Fruit fly (Drosophila melanogaster): ENCODE results near the gene chp.

The chp gene

dm6 chr3R:31247281-31247995, 36.9 kb upstream of the chp start (continued):
- TF ChIP-seq Camta (GFP tag; optimal IDR thresholded peaks at IDR 0.05) = peak; percentile 60
- peak; percentile 11 for TF ChIP-seq zf30C (GFP tag; optimal IDR thresholded peaks at IDR 0.05)
- TF ChIP-seq Lpt (GFP tag; optimal IDR thresholded peaks at IDR 0.05) = no peak
- TF ChIP-seq CG10321 (GFP tag; IDR thresholded peaks at IDR 0.05) = no peak
- TF ChIP-seq psq (GFP tag; optimal IDR thresholded peaks at IDR 0.05) = peak; percentile 32
- TF ChIP-seq Hmx (GFP tag; optimal IDR thresholded peaks at IDR 0.05) = no peak
- no peak for TF ChIP-seq CHES-1-like (GFP tag; optimal IDR thresholded peaks at IDR 0.05)
- TF ChIP-seq vnd (GFP tag; IDR thresholded peaks at IDR 0.05; ENCODE audit: partially characterized antibody) = no peak
- TF ChIP-seq zen2 (GFP tag; IDR thresholded peaks at IDR 0.05; ENCODE audit: partially characterized antibody) = no peak
- TF ChIP-seq CG8089 (GFP tag; optimal IDR thresholded peaks at IDR 0.05) = peak; percentile 40
- peak; percentile 51 for TF ChIP-seq ewg (GFP tag; optimal IDR thresholded peaks at IDR 0.05)
- peak; percentile 76 for TF ChIP-seq Abd-B (GFP tag; optimal IDR thresholded peaks at IDR 0.05)
- TF ChIP-seq CG10959 (GFP tag; IDR thresholded peaks at IDR 0.05) = peak; percentile 30; the same call in 1 of the 2 replicates
- TF ChIP-seq odd (GFP tag; optimal IDR thresholded peaks at IDR 0.05) = peak; percentile 45
- TF ChIP-seq HLH54F (GFP tag; optimal IDR thresholded peaks at IDR 0.05) = no peak
- no peak for TF ChIP-seq pros (GFP tag; optimal IDR thresholded peaks at IDR 0.05)
- peak; percentile 88 for TF ChIP-seq dysf (GFP tag; IDR thresholded peaks at IDR 0.05)
- TF ChIP-seq B-H1 (GFP tag; IDR thresholded peaks at IDR 0.05) = peak; percentile 78
- TF ChIP-seq H2.0 (GFP tag; IDR thresholded peaks at IDR 0.05) = peak; percentile 68
- TF ChIP-seq insv (GFP tag; optimal IDR thresholded peaks at IDR 0.05) = no peak
- TF ChIP-seq Usf (GFP tag; optimal IDR thresholded peaks at IDR 0.05) = no peak
- TF ChIP-seq wek (GFP tag; optimal IDR thresholded peaks at IDR 0.05) = peak; percentile 43
- TF ChIP-seq gt (GFP tag; IDR thresholded peaks at IDR 0.05) = peak; percentile 48; the same call in 1 of the 2 replicates
- TF ChIP-seq TFAM (GFP tag; optimal IDR thresholded peaks at IDR 0.05) = no peak
- TF ChIP-seq CG16815 (GFP tag; optimal IDR thresholded peaks at IDR 0.05) = no peak
- peak; percentile 56 for TF ChIP-seq Antp (GFP tag; optimal IDR thresholded peaks at IDR 0.05)
- peak; percentile 23 for TF ChIP-seq CG6765 (GFP tag; optimal IDR thresholded peaks at IDR 0.05)
- peak; percentile 52 for TF ChIP-seq CG9609 (GFP tag; optimal IDR thresholded peaks at IDR 0.05)
- peak; percentile 88 for TF ChIP-seq HLH3B (GFP tag; IDR thresholded peaks at IDR 0.05)
- no peak for TF ChIP-seq h (optimal IDR thresholded peaks at IDR 0.05)
- peak; percentile 88 for TF ChIP-seq CG2678 (tag; optimal IDR thresholded peaks at IDR 0.05)
- no peak for TF ChIP-seq CG7271 (tag; optimal IDR thresholded peaks at IDR 0.05)
- TF ChIP-seq CG2129 (GFP tag; IDR thresholded peaks at IDR 0.05; ENCODE audit: partially characterized antibody) = no peak
- TF ChIP-seq CG17568 (GFP tag; optimal IDR thresholded peaks at IDR 0.05) = peak; percentile 24
- TF ChIP-seq Hmr (GFP tag; optimal IDR thresholded peaks at IDR 0.05) = peak; percentile 8
- no peak for TF ChIP-seq pho (GFP tag; optimal IDR thresholded peaks at IDR 0.05)
- no peak for TF ChIP-seq ato (GFP tag; IDR thresholded peaks at IDR 0.05; ENCODE audit: partially characterized antibody)
- TF ChIP-seq CG10979 (tag; optimal IDR thresholded peaks at IDR 0.05) = peak; percentile 86
- no peak for TF ChIP-seq CG4617 (GFP tag; optimal IDR thresholded peaks at IDR 0.05; ENCODE audit: borderline replicate concordance)
- TF ChIP-seq CG4820 (GFP tag; optimal IDR thresholded peaks at IDR 0.05) = peak; percentile 76
- no peak for TF ChIP-seq CG9797 (GFP tag; optimal IDR thresholded peaks at IDR 0.05)
- TF ChIP-seq dati (GFP tag; IDR thresholded peaks at IDR 0.05) = 0 out of 2 replicates have a peak, but pooled peaks have one; percentile 23
- TF ChIP-seq sima (GFP tag; optimal IDR thresholded peaks at IDR 0.05) = no peak
- peak; percentile 16; the same call in 1 of the 2 replicates for TF ChIP-seq klu (GFP tag; IDR thresholded peaks at IDR 0.05)
- no peak for TF ChIP-seq CG34224 (GFP tag; IDR thresholded peaks at IDR 0.05; ENCODE audit: partially characterized antibody)
- no peak for TF ChIP-seq CkIIα-i1 (GFP tag; IDR thresholded peaks at IDR 0.05)
- peak; percentile 80 for TF ChIP-seq E2f1 (GFP tag; IDR thresholded peaks at IDR 0.05)
- no peak for TF ChIP-seq CG8290 (GFP tag; optimal IDR thresholded peaks at IDR 0.05)
- peak in 1 of 2 experiments; percentile 63 for TF ChIP-seq CG8290 (tag; optimal IDR thresholded peaks at IDR 0.05)
- TF ChIP-seq CG13296 (GFP tag; optimal IDR thresholded peaks at IDR 0.05) = peak; percentile 80

Measured in whole organism, embryonic.